Fruit fly (Drosophila melanogaster) whole organism, embryonic: ENCODE data around the gene CG32276.
A peak's percentile ranks its signal among the peaks of the same experiment; 100 is the strongest.

Experiments used
- Bdp1 ChIP-seq: fragments of 200-800 bp; sonication (Bioruptor generic); optimal IDR thresholded peaks from 3 replicates; lab custom pipeline; 2016; ENCODE audit warnings: missing biosample characterization, missing genetic modification characterization
- Bgb ChIP-seq: fragments of 200-800 bp; sonication (Bioruptor generic); IDR thresholded peaks from 2 replicates; pipeline ENCODE4 v1.3.6; 2022; ENCODE audit warnings: missing biosample characterization, missing genetic modification characterization; ENCODE audit not compliant: partially characterized antibody
- C15 ChIP-seq: fragments of 200-800 bp; sonication (Bioruptor generic); IDR thresholded peaks from 3 replicates; pipeline ENCODE4 v1.3.6; 2022; ENCODE audit warnings: missing biosample characterization, missing genetic modification characterization
- CG10267 ChIP-seq: fragments of 200-800 bp; sonication (Bioruptor generic); optimal IDR thresholded peaks from 2 replicates; lab custom pipeline; 2018; ENCODE audit warnings: missing biosample characterization, mild to moderate bottlenecking, missing genetic modification characterization, moderate library complexity
- CG10431 ChIP-seq: fragments of 200-800 bp; sonication (Bioruptor generic); optimal IDR thresholded peaks from 3 replicates; lab custom pipeline; 2018; ENCODE audit warnings: missing biosample characterization, mild to moderate bottlenecking, missing genetic modification characterization
- CG11085 ChIP-seq: fragments of 200-800 bp; sonication (Bioruptor generic); IDR thresholded peaks from 2 replicates; pipeline ENCODE4 v1.3.6; 2022; ENCODE audit warnings: missing biosample characterization, missing genetic modification characterization
- CG11456 ChIP-seq: fragments of 200-800 bp; sonication (Bioruptor generic); IDR thresholded peaks from 3 replicates; pipeline ENCODE4 v1.3.6; 2022; ENCODE audit warnings: missing biosample characterization, missing genetic modification characterization
- CG12659 ChIP-seq: fragments of 200-800 bp; sonication (Bioruptor generic); optimal IDR thresholded peaks from 3 replicates; lab custom pipeline; 2017; ENCODE audit warnings: mild to moderate bottlenecking, missing biosample characterization, missing genetic modification reagents, missing genetic modification characterization
- CG12769 ChIP-seq: fragments of 200-800 bp; sonication (Bioruptor generic); optimal IDR thresholded peaks from 2 replicates; lab custom pipeline; 2019; ENCODE audit warnings: missing biosample characterization, mild to moderate bottlenecking, missing genetic modification characterization, moderate library complexity
- CG14014 ChIP-seq: fragments of 200-800 bp; sonication (Bioruptor generic); IDR thresholded peaks from 2 replicates; pipeline ENCODE4 v1.3.6; 2022; ENCODE audit warnings: missing biosample characterization, missing genetic modification characterization
- CG16813 ChIP-seq: fragments of 200-800 bp; sonication (Bioruptor generic); IDR thresholded peaks from 3 replicates; pipeline ENCODE4 v1.3.6; 2022; ENCODE audit warnings: missing biosample characterization, missing genetic modification characterization; ENCODE audit not compliant: partially characterized antibody
- CG17385 ChIP-seq: fragments of 200-800 bp; sonication (Bioruptor generic); optimal IDR thresholded peaks from 3 replicates; lab custom pipeline; 2018; ENCODE audit warnings: missing biosample characterization, mild to moderate bottlenecking, missing genetic modification characterization
- CG17568 ChIP-seq: fragments of 200-800 bp; sonication (Bioruptor generic); optimal IDR thresholded peaks from 2 replicates; lab custom pipeline; 2018; ENCODE audit warnings: missing biosample characterization, mild to moderate bottlenecking, missing genetic modification characterization, moderate library complexity
- CG1792 ChIP-seq: fragments of 200-800 bp; sonication (Bioruptor generic); optimal IDR thresholded peaks from 2 replicates; lab custom pipeline; 2016; ENCODE audit warnings: missing biosample characterization, missing genetic modification characterization
- CG2129 ChIP-seq: fragments of 200-800 bp; sonication (Bioruptor generic); IDR thresholded peaks from 2 replicates; pipeline ENCODE4 v1.3.6; 2022; ENCODE audit warnings: missing biosample characterization, missing genetic modification characterization; ENCODE audit not compliant: partially characterized antibody
- CG2202 ChIP-seq: fragments of 200-800 bp; sonication (Bioruptor generic); optimal IDR thresholded peaks from 2 replicates; lab custom pipeline; 2018; ENCODE audit warnings: missing biosample characterization, mild to moderate bottlenecking, missing genetic modification characterization
- CG32767 ChIP-seq: fragments of 200-800 bp; sonication (Bioruptor generic); IDR thresholded peaks from 2 replicates; pipeline ENCODE4 v1.3.6; 2022; ENCODE audit warnings: missing biosample characterization, missing genetic modification characterization
- CG4328 ChIP-seq: fragments of 200-800 bp; sonication (Bioruptor generic); optimal IDR thresholded peaks from 3 replicates; lab custom pipeline; 2017; ENCODE audit warnings: missing biosample characterization, missing genetic modification reagents, missing genetic modification characterization
- CG4820 ChIP-seq: fragments of 200-800 bp; sonication (Bioruptor generic); optimal IDR thresholded peaks from 3 replicates; lab custom pipeline; 2016; ENCODE audit warnings: missing biosample characterization, missing genetic modification characterization
- CG5245 ChIP-seq: fragments of 200-800 bp; sonication (Bioruptor generic); optimal IDR thresholded peaks from 3 replicates; lab custom pipeline; 2016; ENCODE audit warnings: missing biosample characterization, missing genetic modification characterization
- CG5953 ChIP-seq: fragments of 200-800 bp; sonication (Bioruptor generic); IDR thresholded peaks from 2 replicates; pipeline ENCODE4 v1.3.6; 2022; ENCODE audit warnings: missing biosample characterization, missing genetic modification characterization
- CG7786 ChIP-seq: fragments of 200-800 bp; sonication (Bioruptor generic); optimal IDR thresholded peaks from 2 replicates; lab custom pipeline; 2016; ENCODE audit warnings: missing biosample characterization, missing genetic modification characterization
- CTCF ChIP-seq: fragments of 200-800 bp; sonication (Bioruptor generic); optimal IDR thresholded peaks from 2 replicates; lab custom pipeline; 2017; ENCODE audit warnings: missing biosample characterization, mild to moderate bottlenecking, missing genetic modification characterization, moderate library complexity
- CkIIα-i1 ChIP-seq: fragments of 200-800 bp; sonication (Bioruptor generic); IDR thresholded peaks from 2 replicates; pipeline ENCODE4 v1.3.6; 2022; ENCODE audit warnings: missing biosample characterization, missing genetic modification characterization
- Dip2 ChIP-seq: fragments of 200-800 bp; sonication (Bioruptor generic); IDR thresholded peaks from 2 replicates; pipeline ENCODE4 v1.3.6; 2022; ENCODE audit warnings: missing biosample characterization, missing genetic modification characterization
- Fer3 ChIP-seq: fragments of 200-800 bp; sonication (Bioruptor generic); optimal IDR thresholded peaks from 2 replicates; lab custom pipeline; 2018; ENCODE audit warnings: missing biosample characterization, mild to moderate bottlenecking, missing genetic modification characterization, moderate library complexity
- Hr39 ChIP-seq: fragments of >200 bp; optimal IDR thresholded peaks from 2 replicates; lab custom pipeline; 2017
- Jarid2 ChIP-seq: fragments of 200-800 bp; sonication (Bioruptor generic); optimal IDR thresholded peaks from 3 replicates; lab custom pipeline; 2017; ENCODE audit warnings: mild to moderate bottlenecking, missing biosample characterization, missing genetic modification reagents, missing genetic modification characterization
- Lhr ChIP-seq: fragments of 200-800 bp; sonication (Bioruptor generic); optimal IDR thresholded peaks from 3 replicates; lab custom pipeline; 2017; ENCODE audit warnings: mild to moderate bottlenecking, missing biosample characterization, missing genetic modification reagents, missing genetic modification characterization
- Lpt ChIP-seq: fragments of >200 bp; optimal IDR thresholded peaks from 2 replicates; lab custom pipeline; 2018; ENCODE audit warnings: missing biosample characterization, missing genetic modification characterization
- MESR4 ChIP-seq: fragments of 200-800 bp; sonication (Bioruptor generic); optimal IDR thresholded peaks from 2 replicates; lab custom pipeline; 2018; ENCODE audit warnings: missing biosample characterization, mild to moderate bottlenecking, missing genetic modification characterization, moderate library complexity
- Meics ChIP-seq: fragments of 200-800 bp; sonication (Bioruptor generic); optimal IDR thresholded peaks from 2 replicates; lab custom pipeline; 2017; ENCODE audit warnings: missing biosample characterization, mild to moderate bottlenecking, missing genetic modification characterization
- Oaz ChIP-seq: fragments of 200-800 bp; sonication (Bioruptor generic); IDR thresholded peaks from 2 replicates; pipeline ENCODE4 v1.3.6; 2022; ENCODE audit warnings: missing biosample characterization, missing genetic modification characterization
- Sin3A ChIP-seq: fragments of >200 bp; optimal IDR thresholded peaks from 2 replicates; lab custom pipeline; 2018
- Six4 ChIP-seq: fragments of 200-800 bp; sonication (Bioruptor generic); optimal IDR thresholded peaks from 2 replicates; lab custom pipeline; 2016; ENCODE audit warnings: missing biosample characterization, missing genetic modification characterization
- Usf ChIP-seq: fragments of 200-800 bp; sonication (Bioruptor generic); optimal IDR thresholded peaks from 2 replicates; lab custom pipeline; 2017; ENCODE audit warnings: missing genotype, missing biosample characterization, missing genetic modification characterization
- ac ChIP-seq: fragments of 200-800 bp; sonication (Bioruptor generic); optimal IDR thresholded peaks from 3 replicates; lab custom pipeline; 2017; ENCODE audit warnings: missing biosample characterization, mild to moderate bottlenecking, missing genetic modification characterization
- al ChIP-seq: fragments of 200-800 bp; sonication (Bioruptor generic); IDR thresholded peaks from 2 replicates; pipeline ENCODE4 v1.3.6; 2022; ENCODE audit warnings: missing biosample characterization, missing genetic modification characterization
- crp ChIP-seq, 2 experiments: fragments of 200-800 bp; sonication (Bioruptor generic); optimal IDR thresholded peaks; 2 replicates in 1 of 2; 3 replicates in 1 of 2; lab custom pipeline; 2017; ENCODE audit warnings: missing biosample characterization in 2 of 2, missing genetic modification characterization in 2 of 2, mild to moderate bottlenecking in 1 of 2, moderate library complexity in 1 of 2
- disco-r ChIP-seq: fragments of 200-800 bp; sonication (Bioruptor generic); optimal IDR thresholded peaks from 2 replicates; lab custom pipeline; 2016; ENCODE audit warnings: missing biosample characterization, missing genetic modification characterization
- fd3F ChIP-seq: fragments of 200-800 bp; sonication (Bioruptor generic); optimal IDR thresholded peaks from 2 replicates; lab custom pipeline; 2018; ENCODE audit warnings: missing biosample characterization, mild to moderate bottlenecking, missing genetic modification characterization, moderate library complexity
- fd64A ChIP-seq: fragments of 200-800 bp; sonication (Bioruptor generic); optimal IDR thresholded peaks from 3 replicates; lab custom pipeline; 2018; ENCODE audit warnings: missing biosample characterization, mild to moderate bottlenecking, missing genetic modification characterization
- fru ChIP-seq: fragments of >200 bp; optimal IDR thresholded peaks from 2 replicates; lab custom pipeline; 2017
- ftz-f1 ChIP-seq: fragments of 200-800 bp; sonication (Bioruptor generic); optimal IDR thresholded peaks from 2 replicates; lab custom pipeline; 2016; ENCODE audit warnings: missing biosample characterization, missing genetic modification characterization
- hb ChIP-seq: fragments of 200-800 bp; sonication (Bioruptor generic); IDR thresholded peaks from 3 replicates; pipeline ENCODE4 v1.3.6; 2022; ENCODE audit warnings: missing biosample characterization, missing genetic modification characterization; ENCODE audit not compliant: partially characterized antibody
- inv ChIP-seq: fragments of 200-800 bp; sonication (Bioruptor generic); IDR thresholded peaks from 2 replicates; pipeline ENCODE4 v1.3.6; 2022; ENCODE audit warnings: missing biosample characterization, missing genetic modification characterization; ENCODE audit not compliant: partially characterized antibody
- nau ChIP-seq: fragments of 200-800 bp; sonication (Bioruptor generic); optimal IDR thresholded peaks from 3 replicates; lab custom pipeline; 2017; ENCODE audit warnings: missing biosample characterization, mild to moderate bottlenecking, missing genetic modification characterization, missing genetic modification reagents
- psq ChIP-seq: fragments of 200-800 bp; sonication (Bioruptor generic); optimal IDR thresholded peaks from 2 replicates; lab custom pipeline; 2017; ENCODE audit warnings: missing biosample characterization, missing genetic modification characterization
- row ChIP-seq: fragments of 200-800 bp; sonication (Bioruptor generic); IDR thresholded peaks from 3 replicates; pipeline ENCODE4 v1.3.6; 2022; ENCODE audit warnings: missing biosample characterization, missing genetic modification characterization
- shn ChIP-seq: fragments of 200-800 bp; sonication (Bioruptor generic); optimal IDR thresholded peaks from 3 replicates; lab custom pipeline; 2016; ENCODE audit warnings: missing biosample characterization, missing genetic modification characterization
- slbo ChIP-seq: fragments of 200-800 bp; sonication (Bioruptor generic); IDR thresholded peaks from 2 replicates; pipeline ENCODE4 v1.3.6; 2022; ENCODE audit warnings: missing biosample characterization, missing genetic modification characterization
- yki ChIP-seq: fragments of >200 bp; optimal IDR thresholded peaks from 3 replicates; lab custom pipeline; 2018
- zf30C ChIP-seq: fragments of 200-800 bp; sonication (Bioruptor generic); optimal IDR thresholded peaks from 3 replicates; lab custom pipeline; 2018; ENCODE audit warnings: missing biosample characterization, mild to moderate bottlenecking, missing genetic modification characterization

Gene CG32276

DNA sequence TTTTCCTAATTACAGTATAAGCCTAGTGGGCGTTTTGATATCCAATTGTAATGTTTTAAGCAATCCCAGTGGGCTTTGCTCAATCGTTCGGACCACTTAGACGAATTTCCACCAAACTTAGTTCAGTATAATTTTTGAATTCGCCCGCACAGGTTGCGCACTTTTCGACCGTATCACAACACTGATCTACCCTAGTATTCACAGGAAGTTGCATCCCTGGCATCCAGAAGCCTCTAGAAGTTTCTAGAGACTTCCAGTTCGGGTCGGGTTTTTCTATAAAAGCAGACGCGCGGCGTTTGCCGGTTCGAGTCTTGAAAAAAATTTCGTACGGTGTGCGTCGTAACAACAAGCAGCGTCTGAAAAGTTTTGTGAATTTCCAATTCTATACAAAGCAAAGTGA lies 5.9 kb downstream of the CG32276 start, which contains the start of gene Hsp83 (continued):
- TF ChIP-seq CG11456 (GFP tag; lab: Robert Waterston, UW) (peak; percentile 96), Hr39 (lab: Kevin White, UChicago) (no peak), fd3F (GFP tag; lab: Kevin White, UChicago) (peak; percentile 86), CG2129 (no peak), CG12769 (tag; lab: Kevin White, UChicago) (peak; percentile 94), fru (lab: Kevin White, UChicago) (no peak), CkIIα-i1 (peak; percentile 26; the same call in 1 of the 2 replicates), CG4820 (GFP tag; lab: Kevin White, UChicago) (peak; percentile 76), CG14014 (peak; percentile 90), yki (lab: Kevin White, UChicago) (no peak), CTCF (peak; percentile 80), CG4328 (GFP tag; lab: Kevin White, UChicago) (peak; percentile 99), psq (GFP tag; lab: Kevin White, UChicago) (peak; percentile 78), CG5953 (GFP tag; lab: Robert Waterston, UW) (peak; percentile 94), CG10431 (GFP tag; lab: Kevin White, UChicago) (peak; percentile 99), ftz-f1 (GFP tag; lab: Kevin White, UChicago) (peak; percentile 80), al (GFP tag; lab: Robert Waterston, UW) (peak; percentile 70), CG10267 (tag; lab: Kevin White, UChicago) (peak; percentile 99), CG2202 (tag; lab: Kevin White, UChicago) (peak; percentile 94), crp (GFP tag; optimal IDR thresholded peaks at IDR 0.05; lab: Kevin White, UChicago) (no peak), shn (GFP tag; lab: Kevin White, UChicago) (peak; percentile 95), row (GFP tag; lab: Robert Waterston, UW) (peak; percentile 10; the same call in 1 of the 3 replicates), inv (GFP tag; lab: Robert Waterston, UW) (no peak), Jarid2 (GFP tag; lab: Kevin White, UChicago) (peak; percentile 87), Dip2 (no peak), Sin3A (lab: Kevin White, UChicago) (no peak), CG7786 (GFP tag; lab: Kevin White, UChicago) (peak; percentile 89), CG16813 (GFP tag; lab: Robert Waterston, UW) (no peak), Fer3 (tag; lab: Kevin White, UChicago) (peak; percentile 98), Meics (GFP tag; lab: Kevin White, UChicago) (peak; percentile 99), CG12659 (peak; percentile 98), Bdp1 (GFP tag; lab: Kevin White, UChicago) (peak; percentile 89), Six4 (peak; percentile 88), zf30C (GFP tag; lab: Kevin White, UChicago) (peak; percentile 84), CG17568 (GFP tag; lab: Kevin White, UChicago) (peak; percentile 99), Lhr (GFP tag; lab: Kevin White, UChicago) (peak; percentile 91), nau (GFP tag; lab: Kevin White, UChicago) (peak; percentile 99), hb (GFP tag; lab: Robert Waterston, UW) (no peak), Lpt (no peak), CG1792 (GFP tag; lab: Kevin White, UChicago) (peak; percentile 87), CG32767 (GFP tag; lab: Robert Waterston, UW) (peak; percentile 86), C15 (peak; percentile 80; the same call in 2 of the 3 replicates), ac (GFP tag; lab: Kevin White, UChicago) (peak; percentile 93), CG11085 (GFP tag; lab: Robert Waterston, UW) (peak; percentile 87), CG17385 (peak; percentile 96), Bgb (GFP tag; lab: Robert Waterston, UW) (peak; percentile 36; the same call in 1 of the 2 replicates), Oaz (peak; percentile 85), disco-r (peak; percentile 91), slbo (GFP tag; lab: Robert Waterston, UW) (peak; percentile 84), Usf (GFP tag; lab: Kevin White, UChicago) (peak; percentile 65), MESR4 (GFP tag; lab: Kevin White, UChicago) (peak; percentile 92), fd64A (GFP tag; lab: Kevin White, UChicago) (peak; percentile 99), CG5245 (peak; percentile 91)
